Fruit fly (Drosophila melanogaster): ENCODE data around the gene Gr8a.

Gene Gr8a

dm6 chrX:9220434-9220833 lies 6.5 kb upstream of the Gr8a start (continued):
- TF ChIP-seq sc (optimal IDR thresholded peaks at IDR 0.05) (no peak), sc (GFP tag; optimal IDR thresholded peaks at IDR 0.05) (no peak), CG7357 (GFP tag; IDR thresholded peaks at IDR 0.05) (peak; percentile 34; the same call in 1 of the 3 replicates), zen2 (GFP tag; IDR thresholded peaks at IDR 0.05; ENCODE audit: partially characterized antibody) (no peak), CG11093 (GFP tag; IDR thresholded peaks at IDR 0.05) (peak; percentile 41; the same call in 1 of the 3 replicates), dpn (GFP tag; optimal IDR thresholded peaks at IDR 0.05) (no peak), Gug (GFP tag; IDR thresholded peaks at IDR 0.05) (peak; percentile 54; the same call in 2 of the 4 replicates), CG7786 (GFP tag; optimal IDR thresholded peaks at IDR 0.05) (no peak), ATbp (GFP tag; optimal IDR thresholded peaks at IDR 0.05) (no peak), CG16813 (GFP tag; IDR thresholded peaks at IDR 0.05; ENCODE audit: partially characterized antibody) (no peak), ro (GFP tag; IDR thresholded peaks at IDR 0.05) (no peak), sisA (GFP tag; IDR thresholded peaks at IDR 0.05) (0 out of 2 replicates have a peak, but pooled peaks have one; percentile 4), Optix (GFP tag; IDR thresholded peaks at IDR 0.05) (peak; percentile 51; the same call in 1 of the 3 replicates), CG34422 (GFP tag; IDR thresholded peaks at IDR 0.05) (peak; percentile 33; the same call in 1 of the 3 replicates), dysf (GFP tag; IDR thresholded peaks at IDR 0.05) (peak; percentile 45; the same call in 1 of the 3 replicates), shn (GFP tag; optimal IDR thresholded peaks at IDR 0.05) (no peak), fd64A (GFP tag; optimal IDR thresholded peaks at IDR 0.05) (no peak), CG42726 (GFP tag; IDR thresholded peaks at IDR 0.05; ENCODE audit: partially characterized antibody) (no peak), btn (GFP tag; optimal IDR thresholded peaks at IDR 0.05) (peak; percentile 14), vvl (GFP tag; IDR thresholded peaks at IDR 0.05) (0 out of 2 replicates have a peak, but pooled peaks have one; percentile 17), GATAe (GFP tag; conservative IDR thresholded peaks at IDR 0.05) (no peak), CG4404 (GFP tag; IDR thresholded peaks at IDR 0.05) (peak; percentile 42; the same call in 1 of the 2 replicates), hkb (optimal IDR thresholded peaks at IDR 0.05) (no peak), hkb (GFP tag; IDR thresholded peaks at IDR 0.05) (0 out of 2 replicates have a peak, but pooled peaks have one; percentile 19), CG12219 (GFP tag; optimal IDR thresholded peaks at IDR 0.05) (no peak), Blimp-1 (GFP tag; optimal IDR thresholded peaks at IDR 0.05) (peak; percentile 22), CG13123 (GFP tag; optimal IDR thresholded peaks at IDR 0.05) (no peak), peb (GFP tag; IDR thresholded peaks at IDR 0.05) (0 out of 2 replicates have a peak, but pooled peaks have one; percentile 16), mld (GFP tag; IDR thresholded peaks at IDR 0.05; ENCODE audit: partially characterized antibody) (no peak), fd3F (GFP tag; optimal IDR thresholded peaks at IDR 0.05) (no peak), CG30403 (GFP tag; optimal IDR thresholded peaks at IDR 0.05) (no peak), lbe (GFP tag; optimal IDR thresholded peaks at IDR 0.05) (no peak), MESR4 (GFP tag; optimal IDR thresholded peaks at IDR 0.05) (no peak), z (GFP tag; IDR thresholded peaks at IDR 0.05) (no peak), Rx (GFP tag; IDR thresholded peaks at IDR 0.05) (peak; percentile 39), emc (GFP tag; optimal IDR thresholded peaks at IDR 0.05) (no peak), seq (GFP tag; IDR thresholded peaks at IDR 0.05) (no peak), jing (GFP tag; optimal IDR thresholded peaks at IDR 0.05) (no peak), Ada2b (GFP tag; IDR thresholded peaks at IDR 0.05) (peak; percentile 26; the same call in 1 of the 2 replicates), CG2202 (tag; optimal IDR thresholded peaks at IDR 0.05) (no peak), CG17359 (tag; optimal IDR thresholded peaks at IDR 0.05) (peak; percentile 31), Xrp1 (GFP tag; IDR thresholded peaks at IDR 0.05) (peak; percentile 53; the same call in 1 of the 2 replicates), gem (tag; optimal IDR thresholded peaks at IDR 0.05) (peak; percentile 34), CG43689 (GFP tag; IDR thresholded peaks at IDR 0.05) (no peak), crol (GFP tag; IDR thresholded peaks at IDR 0.05) (no peak), H2.0 (GFP tag; IDR thresholded peaks at IDR 0.05) (no peak), slbo (GFP tag; IDR thresholded peaks at IDR 0.05) (no peak), toy (GFP tag; IDR thresholded peaks at IDR 0.05) (no peak), dmrt11E (tag; optimal IDR thresholded peaks at IDR 0.05) (peak; percentile 33), CG13424 (tag; optimal IDR thresholded peaks at IDR 0.05) (no peak), CG6254 (GFP tag; optimal IDR thresholded peaks at IDR 0.05) (no peak), CG16815 (GFP tag; optimal IDR thresholded peaks at IDR 0.05) (peak; percentile 2)

All from whole organism, embryonic.